Worm (Caenorhabditis elegans): Measurements from ENCODE around the gene sre-45.

- TF ChIP-seq scrt-1 (GFP tag; IDR thresholded peaks at IDR 0.05) (no peak), B0310.2 (tag; optimal IDR thresholded peaks at IDR 0.05) (no peak), ceh-36 (tag; optimal IDR thresholded peaks at IDR 0.05) (no peak), ets-7 (tag; optimal IDR thresholded peaks at IDR 0.05) (no peak), hmbx-1 (tag; optimal IDR thresholded peaks at IDR 0.05) (no peak)
Measured at ce11 chrII:13542991-13543390, 25.3 kb downstream of the sre-45 start.

Measured in whole organism, early embryonic.